Fruit fly (Drosophila melanogaster): ENCODE results near the gene sty.

Gene sty

DNA sequence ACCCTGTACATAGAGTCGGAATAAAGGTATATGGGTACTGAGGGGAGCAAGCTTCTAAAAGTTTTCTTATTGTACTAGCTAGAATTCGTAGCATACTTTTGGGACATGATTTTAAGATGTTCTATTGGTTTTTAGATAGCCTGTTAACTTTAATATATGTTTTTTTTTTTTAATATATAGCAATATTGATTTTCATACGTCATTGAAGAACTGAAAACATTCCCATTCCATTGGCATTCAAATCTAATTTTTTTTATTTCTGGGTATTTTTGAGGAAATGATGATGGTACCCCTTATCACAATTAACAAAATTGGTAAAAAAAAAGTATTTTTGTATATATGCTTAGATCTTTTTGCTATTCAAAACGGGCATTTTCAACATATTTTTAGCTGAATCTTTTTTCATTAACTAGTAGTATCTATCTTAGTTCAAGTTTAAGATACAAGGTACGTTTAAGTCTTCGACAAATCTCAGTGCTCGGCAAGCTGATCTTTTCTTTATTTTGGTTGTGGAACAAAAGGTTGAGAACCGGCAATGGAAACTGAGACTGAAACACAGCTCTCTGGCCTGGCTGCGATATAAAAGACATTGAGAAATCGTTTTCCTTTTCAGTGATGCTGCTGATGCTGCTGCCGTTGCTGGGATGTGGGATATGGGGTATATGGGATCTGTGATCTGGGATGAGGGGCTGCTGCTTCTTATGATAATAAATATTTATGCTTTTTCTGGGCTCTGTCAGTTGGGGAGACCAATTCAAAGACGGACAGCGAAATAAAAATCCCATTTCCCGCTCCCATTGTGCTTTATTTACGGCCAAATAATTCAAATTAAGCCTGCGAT lies 39.9 kb downstream of the sty start (continued):
- TF ChIP-seq NfI (GFP tag; optimal IDR thresholded peaks at IDR 0.05): no peak
- TF ChIP-seq CG11723 (GFP tag; optimal IDR thresholded peaks at IDR 0.05): no peak
- no peak for TF ChIP-seq Oaz (GFP tag; IDR thresholded peaks at IDR 0.05)
- TF ChIP-seq CG2875 (GFP tag; optimal IDR thresholded peaks at IDR 0.05): no peak
- TF ChIP-seq CG6175 (GFP tag; IDR thresholded peaks at IDR 0.05): no peak
- TF ChIP-seq CG15073 (GFP tag; optimal IDR thresholded peaks at IDR 0.05): no peak
- no peak for TF ChIP-seq CG4730 (GFP tag; IDR thresholded peaks at IDR 0.05)
- TF ChIP-seq HLH54F (GFP tag; optimal IDR thresholded peaks at IDR 0.05): no peak
- no peak for TF ChIP-seq gt (GFP tag; IDR thresholded peaks at IDR 0.05)
- no peak for TF ChIP-seq trh (GFP tag; optimal IDR thresholded peaks at IDR 0.05)
- TF ChIP-seq al (GFP tag; IDR thresholded peaks at IDR 0.05): 0 out of 2 replicates have a peak, but pooled peaks have one; percentile 6
- TF ChIP-seq Kr (GFP tag; optimal IDR thresholded peaks at IDR 0.05): no peak
- TF ChIP-seq Ptx1 (GFP tag; IDR thresholded peaks at IDR 0.05): peak; percentile 46
- no peak for TF ChIP-seq hkb (optimal IDR thresholded peaks at IDR 0.05)
- no peak for TF ChIP-seq hkb (GFP tag; IDR thresholded peaks at IDR 0.05)
- TF ChIP-seq CG6272 (GFP tag; IDR thresholded peaks at IDR 0.05): no peak
- peak; percentile 59 for TF ChIP-seq CG4424 (GFP tag; optimal IDR thresholded peaks at IDR 0.05)
- no peak for TF ChIP-seq CG8290 (GFP tag; optimal IDR thresholded peaks at IDR 0.05)
- TF ChIP-seq CG8290 (tag; optimal IDR thresholded peaks at IDR 0.05): no peak
- no peak for TF ChIP-seq CG16779 (GFP tag; IDR thresholded peaks at IDR 0.05)
- peak; percentile 59; the same call in 2 of the 3 replicates for TF ChIP-seq zfh1 (GFP tag; IDR thresholded peaks at IDR 0.05)
- TF ChIP-seq Opbp (GFP tag; IDR thresholded peaks at IDR 0.05; ENCODE audit: partially characterized antibody): no peak
- TF ChIP-seq sug (tag; optimal IDR thresholded peaks at IDR 0.05): no peak
- TF ChIP-seq CG10543 (GFP tag; optimal IDR thresholded peaks at IDR 0.05): no peak
- no peak for TF ChIP-seq CG11398 (GFP tag; optimal IDR thresholded peaks at IDR 0.05)
- TF ChIP-seq HLHmδ (GFP tag; optimal IDR thresholded peaks at IDR 0.05): no peak
- no peak for TF ChIP-seq Fer1 (GFP tag; optimal IDR thresholded peaks at IDR 0.05)
- peak; percentile 0 for TF ChIP-seq CG15696 (tag; optimal IDR thresholded peaks at IDR 0.05)
- TF ChIP-seq gem (tag; optimal IDR thresholded peaks at IDR 0.05): peak; percentile 64
- no peak for TF ChIP-seq CG6683 (GFP tag; optimal IDR thresholded peaks at IDR 0.05)
- no peak for TF ChIP-seq da (GFP tag; optimal IDR thresholded peaks at IDR 0.05)
- no peak for TF ChIP-seq NC2β (GFP tag; optimal IDR thresholded peaks at IDR 0.05)
- TF ChIP-seq CG12744 (GFP tag; optimal IDR thresholded peaks at IDR 0.05): no peak
- no peak for TF ChIP-seq ewg (GFP tag; optimal IDR thresholded peaks at IDR 0.05)
- no peak for TF ChIP-seq CG17912 (GFP tag; optimal IDR thresholded peaks at IDR 0.05)
- no peak for TF ChIP-seq Atf6 (GFP tag; IDR thresholded peaks at IDR 0.05)
- no peak for TF ChIP-seq tna (GFP tag; IDR thresholded peaks at IDR 0.05; ENCODE audit: partially characterized antibody)
- TF ChIP-seq Xbp1 (GFP tag; optimal IDR thresholded peaks at IDR 0.05): peak; percentile 36
- TF ChIP-seq Drgx (GFP tag; IDR thresholded peaks at IDR 0.05): peak; percentile 44; the same call in 1 of the 2 replicates
- 0 out of 2 replicates have a peak, but pooled peaks have one; percentile 12 for TF ChIP-seq H2.0 (GFP tag; IDR thresholded peaks at IDR 0.05)
- no peak for TF ChIP-seq CrebB (tag; optimal IDR thresholded peaks at IDR 0.05)
- no peak for TF ChIP-seq Aef1 (GFP tag; IDR thresholded peaks at IDR 0.05)
- no peak for TF ChIP-seq CG4707 (GFP tag; optimal IDR thresholded peaks at IDR 0.05)
- TF ChIP-seq tio (GFP tag; optimal IDR thresholded peaks at IDR 0.05): peak; percentile 58
- TF ChIP-seq CG4820 (GFP tag; optimal IDR thresholded peaks at IDR 0.05): peak; percentile 42
- no peak for TF ChIP-seq jumu (GFP tag; optimal IDR thresholded peaks at IDR 0.05)
- peak; percentile 66 for TF ChIP-seq Oli (tag; optimal IDR thresholded peaks at IDR 0.05)
- TF ChIP-seq sim (GFP tag; IDR thresholded peaks at IDR 0.05): no peak
- no peak for TF ChIP-seq klu (GFP tag; IDR thresholded peaks at IDR 0.05)
- TF ChIP-seq CG6765 (GFP tag; optimal IDR thresholded peaks at IDR 0.05): no peak
- peak; percentile 67 for TF ChIP-seq Ssrp (tag; optimal IDR thresholded peaks at IDR 0.05)
